Fruit fly (Drosophila melanogaster) whole organism, pupa: ENCODE data around the gene Patsas.

Source experiments
- CG10348 ChIP-seq: fragments of 200-800 bp; sonication (Bioruptor generic); IDR thresholded peaks from 2 replicates; pipeline ENCODE4 v1.3.6; 2022; ENCODE audit warnings: missing biosample characterization, missing genetic modification characterization
- CG12605 ChIP-seq: fragments of 200-800 bp; sonication (Bioruptor generic); IDR thresholded peaks from 2 replicates; pipeline ENCODE4 v1.3.6; 2022; ENCODE audit warnings: missing biosample characterization, missing genetic modification characterization
- CG13204 ChIP-seq: fragments of 200-800 bp; sonication (Bioruptor generic); optimal IDR thresholded peaks from 2 replicates; lab custom pipeline; 2018; ENCODE audit warnings: missing biosample characterization, mild to moderate bottlenecking, missing genetic modification characterization, moderate library complexity
- CG14655 ChIP-seq: fragments of 200-800 bp; sonication (Bioruptor generic); optimal IDR thresholded peaks from 3 replicates; lab custom pipeline; 2017; ENCODE audit warnings: mild to moderate bottlenecking, missing biosample characterization, missing genetic modification reagents, missing genetic modification characterization
- CG15710 ChIP-seq: fragments of 200-800 bp; sonication (Bioruptor generic); optimal IDR thresholded peaks from 2 replicates; lab custom pipeline; 2018; ENCODE audit warnings: missing biosample characterization, mild to moderate bottlenecking, missing genetic modification characterization, moderate library complexity
- CG17806 ChIP-seq: fragments of 200-800 bp; sonication (Bioruptor generic); optimal IDR thresholded peaks from 2 replicates; lab custom pipeline; 2018; ENCODE audit warnings: missing biosample characterization, mild to moderate bottlenecking, missing genetic modification characterization, moderate library complexity
- CG32121 ChIP-seq: fragments of 200-800 bp; sonication (Bioruptor generic); IDR thresholded peaks from 2 replicates; pipeline ENCODE4 v1.3.6; 2022; ENCODE audit warnings: missing biosample characterization, missing genetic modification characterization
- CG34367 ChIP-seq: fragments of 200-800 bp; sonication (Bioruptor generic); optimal IDR thresholded peaks from 2 replicates; lab custom pipeline; 2018; ENCODE audit warnings: missing biosample characterization, mild to moderate bottlenecking, missing genetic modification characterization
- CG4496 ChIP-seq: fragments of 200-800 bp; sonication (Bioruptor generic); IDR thresholded peaks from 3 replicates; pipeline ENCODE4 v1.3.6; 2022; ENCODE audit warnings: missing biosample characterization, missing genetic modification characterization
- CG8159 ChIP-seq: fragments of 200-800 bp; sonication (Bioruptor generic); optimal IDR thresholded peaks from 3 replicates; lab custom pipeline; 2018; ENCODE audit warnings: missing biosample characterization, mild to moderate bottlenecking, missing genetic modification characterization, moderate library complexity
- CG8301 ChIP-seq: fragments of 200-800 bp; sonication (Bioruptor generic); optimal IDR thresholded peaks from 2 replicates; lab custom pipeline; 2018; ENCODE audit warnings: missing biosample characterization, mild to moderate bottlenecking, missing genetic modification characterization
- CG9948 ChIP-seq: fragments of 200-800 bp; sonication (Bioruptor generic); optimal IDR thresholded peaks from 2 replicates; lab custom pipeline; 2018; ENCODE audit warnings: missing biosample characterization, mild to moderate bottlenecking, missing genetic modification characterization, moderate library complexity
- D1 ChIP-seq: fragments of 200-800 bp; sonication (Bioruptor generic); optimal IDR thresholded peaks from 2 replicates; lab custom pipeline; 2018; ENCODE audit warnings: missing biosample characterization, mild to moderate bottlenecking, missing genetic modification characterization, moderate library complexity
- EcR ChIP-seq: fragments of 200-800 bp; sonication (Bioruptor generic); optimal IDR thresholded peaks from 3 replicates; lab custom pipeline; 2019; ENCODE audit warnings: missing biosample characterization, missing genetic modification characterization, mild to moderate bottlenecking, moderate library complexity, missing genetic modification reagents
- Ets98B ChIP-seq: fragments of 200-800 bp; sonication (Bioruptor generic); IDR thresholded peaks from 2 replicates; pipeline ENCODE4 v1.3.6; 2022; ENCODE audit warnings: missing biosample characterization, missing genetic modification characterization
- Pif1A ChIP-seq: fragments of 200-800 bp; sonication (Bioruptor generic); optimal IDR thresholded peaks from 3 replicates; lab custom pipeline; 2016; ENCODE audit warnings: missing biosample characterization, missing genetic modification characterization
- Pif1B ChIP-seq: fragments of 200-800 bp; sonication (Bioruptor generic); optimal IDR thresholded peaks from 3 replicates; lab custom pipeline; 2016; ENCODE audit warnings: missing biosample characterization, missing genetic modification characterization
- Snoo ChIP-seq: fragments of 200-800 bp; sonication (Bioruptor generic); optimal IDR thresholded peaks from 3 replicates; lab custom pipeline; 2017; ENCODE audit warnings: missing biosample characterization, mild to moderate bottlenecking, missing genetic modification characterization, inconsistent platforms
- fd96Ca ChIP-seq: fragments of 200-800 bp; sonication (Bioruptor generic); IDR thresholded peaks from 3 replicates; pipeline ENCODE4 v1.3.6; 2022; ENCODE audit warnings: missing biosample characterization, missing genetic modification characterization
- gl ChIP-seq: fragments of 200-800 bp; sonication (Bioruptor generic); optimal IDR thresholded peaks from 2 replicates; lab custom pipeline; 2018; ENCODE audit warnings: missing biosample characterization, mild to moderate bottlenecking, missing genetic modification characterization
- rn ChIP-seq: fragments of 200-800 bp; sonication (Bioruptor generic); IDR thresholded peaks from 2 replicates; pipeline ENCODE4 v1.3.6; 2022; ENCODE audit warnings: missing biosample characterization, missing genetic modification characterization

The Patsas gene

dm6 chr2L:12085619-12086171, 17.4 kb downstream of the Patsas start, which contains the start of gene prd:
Gene prd, minus strand, starts transcription at chr2L:12085827.
- no peak for TF ChIP-seq CG4496
- TF ChIP-seq CG15710 (tag; lab: Kevin White, UChicago) = no peak
- TF ChIP-seq fd96Ca (GFP tag; lab: Robert Waterston, UW) = no peak
- TF ChIP-seq rn (GFP tag; lab: Robert Waterston, UW) = no peak
- no peak for TF ChIP-seq CG8159 (tag; lab: Kevin White, UChicago)
- TF ChIP-seq CG13204 = no peak
- TF ChIP-seq gl (tag; lab: Kevin White, UChicago) = no peak
- TF ChIP-seq EcR (GFP tag; lab: Kevin White, UChicago) = no peak
- TF ChIP-seq CG14655 (GFP tag; lab: Kevin White, UChicago) = no peak
- TF ChIP-seq CG34367 (tag; lab: Kevin White, UChicago) = no peak
- TF ChIP-seq CG9948 = no peak
- no peak for TF ChIP-seq CG32121 (GFP tag; lab: Robert Waterston, UW)
- TF ChIP-seq, all 21 proteins: peak for 0

- TF ChIP-seq Pif1A (GFP tag; lab: Kevin White, UChicago) = no peak
- no peak for TF ChIP-seq CG34367 (tag; lab: Kevin White, UChicago)
- TF ChIP-seq CG10348 (GFP tag; lab: Robert Waterston, UW) = no peak
- TF ChIP-seq CG15710 (tag; lab: Kevin White, UChicago) = no peak
- TF ChIP-seq Ets98B (GFP tag; lab: Robert Waterston, UW) = no peak
- no peak for TF ChIP-seq CG12605 (GFP tag; lab: Robert Waterston, UW)
- no peak for TF ChIP-seq CG4496
- TF ChIP-seq EcR (GFP tag; lab: Kevin White, UChicago) = no peak
- TF ChIP-seq Pif1B (GFP tag; lab: Kevin White, UChicago) = no peak
- TF ChIP-seq gl (tag; lab: Kevin White, UChicago) = no peak
- no peak for TF ChIP-seq CG9948
- TF ChIP-seq fd96Ca (GFP tag; lab: Robert Waterston, UW) = no peak
- no peak for TF ChIP-seq CG32121 (GFP tag; lab: Robert Waterston, UW)
- TF ChIP-seq CG14655 (GFP tag; lab: Kevin White, UChicago) = no peak
- TF ChIP-seq CG17806 = no peak
- TF ChIP-seq Snoo (tag; lab: Kevin White, UChicago) = no peak
- TF ChIP-seq D1 = no peak
- TF ChIP-seq CG13204 = no peak
- no peak for TF ChIP-seq CG8301 (tag; lab: Kevin White, UChicago)
- no peak for TF ChIP-seq rn (GFP tag; lab: Robert Waterston, UW)
Observed at dm6 chr2L:12085010-12085409, 18.1 kb downstream of the Patsas start.

- TF ChIP-seq Ets98B (GFP tag; lab: Robert Waterston, UW) (no peak), CG8301 (tag; lab: Kevin White, UChicago) (no peak), CG13204 (no peak), CG10348 (GFP tag; lab: Robert Waterston, UW) (no peak), CG4496 (no peak), D1 (no peak), Pif1A (GFP tag; lab: Kevin White, UChicago) (no peak), EcR (GFP tag; lab: Kevin White, UChicago) (no peak), CG32121 (GFP tag; lab: Robert Waterston, UW) (no peak), CG14655 (GFP tag; lab: Kevin White, UChicago) (no peak)
Observed at dm6 chr2L:12081118-12081665, 21.9 kb downstream of the Patsas start.

dm6 chr2L:12079827-12080381, 23.2 kb downstream of the Patsas start:
- TF ChIP-seq CG4496 (no peak), Ets98B (GFP tag; lab: Robert Waterston, UW) (no peak), CG8159 (tag; lab: Kevin White, UChicago) (no peak), gl (tag; lab: Kevin White, UChicago) (no peak), fd96Ca (GFP tag; lab: Robert Waterston, UW) (no peak), CG32121 (GFP tag; lab: Robert Waterston, UW) (no peak), CG12605 (GFP tag; lab: Robert Waterston, UW) (no peak), CG34367 (tag; lab: Kevin White, UChicago) (no peak), rn (GFP tag; lab: Robert Waterston, UW) (no peak), CG10348 (GFP tag; lab: Robert Waterston, UW) (no peak), Pif1A (GFP tag; lab: Kevin White, UChicago) (no peak), CG17806 (no peak), Pif1B (GFP tag; lab: Kevin White, UChicago) (no peak), CG13204 (no peak), CG14655 (GFP tag; lab: Kevin White, UChicago) (no peak), CG15710 (tag; lab: Kevin White, UChicago) (no peak), EcR (GFP tag; lab: Kevin White, UChicago) (no peak), Snoo (tag; lab: Kevin White, UChicago) (no peak)

dm6 chr2L:12078695-12079094, 24.4 kb downstream of the Patsas start:
- TF ChIP-seq CG32121 (GFP tag; lab: Robert Waterston, UW) = no peak
- no peak for TF ChIP-seq CG17806
- no peak for TF ChIP-seq CG14655 (GFP tag; lab: Kevin White, UChicago)
- no peak for TF ChIP-seq EcR (GFP tag; lab: Kevin White, UChicago)
- no peak for TF ChIP-seq CG34367 (tag; lab: Kevin White, UChicago)
- no peak for TF ChIP-seq Ets98B (GFP tag; lab: Robert Waterston, UW)
- TF ChIP-seq Pif1B (GFP tag; lab: Kevin White, UChicago) = no peak
- TF ChIP-seq CG12605 (GFP tag; lab: Robert Waterston, UW) = no peak
- no peak for TF ChIP-seq CG10348 (GFP tag; lab: Robert Waterston, UW)
- TF ChIP-seq CG4496 = no peak
- TF ChIP-seq Pif1A (GFP tag; lab: Kevin White, UChicago) = no peak
- no peak for TF ChIP-seq CG8301 (tag; lab: Kevin White, UChicago)
- no peak for TF ChIP-seq gl (tag; lab: Kevin White, UChicago)
